Worm (Caenorhabditis elegans) whole organism, L3 larva: ENCODE measurements around the gene ubc-15.

Experiments used
- ZK546.5 ChIP-seq: sonication (generic microtip); optimal IDR thresholded peaks from 2 replicates; lab custom pipeline; 2017; ENCODE audit warnings: missing biosample characterization, missing genetic modification characterization
- eor-1 ChIP-seq, 2 experiments: fragments of 150-350 bp; optimal IDR thresholded peaks; 2 replicates each; lab custom pipeline; 2014 to 2018; ENCODE audit warnings: missing biosample characterization in 2 of 2, missing genetic modification characterization in 2 of 2
- fos-1 ChIP-seq: fragments of 150-350 bp; optimal IDR thresholded peaks from 2 replicates; lab custom pipeline; 2014; ENCODE audit warnings: missing biosample characterization, missing genetic modification characterization
- pqm-1 ChIP-seq: fragments of 150-350 bp; optimal IDR thresholded peaks from 2 replicates; lab custom pipeline; 2017; ENCODE audit warnings: missing biosample characterization, missing genetic modification characterization, inconsistent platforms
- snpc-4 ChIP-seq: fragments of 150-350 bp; optimal IDR thresholded peaks from 2 replicates; lab custom pipeline; 2014; ENCODE audit warnings: missing biosample characterization, missing genetic modification characterization
- unc-62 ChIP-seq: fragments of 150-350 bp; sonication (generic microtip); optimal IDR thresholded peaks from 4 replicates; lab custom pipeline; 2014; ENCODE audit warnings: missing biosample characterization, missing genetic modification reagents, missing genetic modification characterization
- ztf-11 ChIP-seq: fragments of 150-350 bp; optimal IDR thresholded peaks from 2 replicates; lab custom pipeline; 2014; ENCODE audit warnings: missing biosample characterization, missing genetic modification characterization
- ztf-4 ChIP-seq: fragments of 150-350 bp; optimal IDR thresholded peaks from 2 replicates; lab custom pipeline; 2014; ENCODE audit warnings: missing biosample characterization, missing genetic modification characterization

DNA sequence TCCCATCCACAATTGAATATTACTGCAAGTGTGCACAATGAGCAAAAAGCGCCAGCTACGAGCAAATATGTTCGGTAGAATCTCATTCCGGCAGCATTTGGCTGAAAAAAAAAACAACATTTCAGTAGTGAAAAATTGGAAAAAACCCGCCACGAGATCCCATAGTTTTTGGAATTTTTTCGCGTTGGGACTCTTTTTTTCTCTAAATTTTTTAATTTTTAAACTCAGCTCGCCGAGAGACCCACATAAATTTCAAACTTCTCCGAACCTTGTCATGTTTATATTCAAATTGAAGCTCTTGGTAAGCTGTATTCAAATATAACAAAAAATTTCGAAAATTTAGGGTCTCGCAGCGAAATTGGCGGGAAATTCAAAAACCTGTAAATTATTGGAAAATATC lies 19.1 kb downstream of the ubc-15 start, which contains the start of gene sqv-2:
- TF ChIP-seq ZK546.5 (tag; lab: Kevin White, UChicago) (no peak), snpc-4 (tag; lab: Kevin White, UChicago) (no peak), fos-1 (tag; lab: Kevin White, UChicago) (no peak), eor-1 (tag; optimal IDR thresholded peaks at IDR 0.05; lab: Kevin White, UChicago) (no peak), unc-62 (GFP tag; lab: Kevin White, UChicago) (no peak), ztf-11 (tag; lab: Kevin White, UChicago) (no peak), pqm-1 (tag; lab: Kevin White, UChicago) (no peak), ztf-4 (tag; lab: Kevin White, UChicago) (no peak)
